Worm (Caenorhabditis elegans) whole organism, young adult: ENCODE data around the gene Y22D7AL.15.

Source experiments
- B0019.2 ChIP-seq: fragments of 200-800 bp; sonication (Bioruptor generic); conservative IDR thresholded peaks from 2 replicates; pipeline ENCODE4 v1.3.6; 2022; ENCODE audit warnings: missing genetic modification reagents, missing genetic modification characterization, missing compliant biosample characterization
- B0261.1 ChIP-seq: sonication (generic microtip); optimal IDR thresholded peaks from 2 replicates; lab custom pipeline; 2016; ENCODE audit warnings: mild to moderate bottlenecking, missing genetic modification characterization, moderate library complexity, missing compliant biosample characterization
- B0336.3 ChIP-seq: fragments of 200-800 bp; sonication (Bioruptor generic); IDR thresholded peaks from 2 replicates; pipeline ENCODE4 v1.3.6; 2022; ENCODE audit warnings: missing genetic modification characterization, missing compliant biosample characterization
- C06A6.2 ChIP-seq: fragments of 200-800 bp; sonication (Bioruptor generic); conservative IDR thresholded peaks from 2 replicates; pipeline ENCODE4 v1.3.6; 2022; ENCODE audit warnings: missing genetic modification characterization, missing compliant biosample characterization
- D2030.7 ChIP-seq: fragments of 200-800 bp; sonication (Bioruptor generic); IDR thresholded peaks from 2 replicates; pipeline ENCODE4 v1.3.6; 2022; ENCODE audit warnings: missing genetic modification reagents, missing genetic modification characterization, missing compliant biosample characterization
- F10E7.11 ChIP-seq: sonication (generic microtip); optimal IDR thresholded peaks from 2 replicates; lab custom pipeline; 2017; ENCODE audit warnings: mild to moderate bottlenecking, missing genetic modification characterization, moderate library complexity, missing compliant biosample characterization
- F57A8.1 ChIP-seq: fragments of 200-800 bp; sonication (Bioruptor generic); optimal IDR thresholded peaks from 2 replicates; lab custom pipeline; 2018; ENCODE audit warnings: mild to moderate bottlenecking, missing genetic modification characterization, moderate library complexity, missing compliant biosample characterization
- K11D2.4 ChIP-seq: fragments of 200-800 bp; sonication (Bioruptor generic); IDR thresholded peaks from 2 replicates; pipeline ENCODE4 v1.3.6; 2022; ENCODE audit warnings: missing genetic modification reagents, missing genetic modification characterization, missing compliant biosample characterization
- K12H6.12 ChIP-seq: fragments of 200-800 bp; sonication (Bioruptor generic); optimal IDR thresholded peaks from 2 replicates; lab custom pipeline; 2018; ENCODE audit warnings: mild to moderate bottlenecking, missing genetic modification characterization, missing compliant biosample characterization
- Y53F4B.3 ChIP-seq: fragments of 200-800 bp; sonication (Bioruptor generic); IDR thresholded peaks from 2 replicates; pipeline ENCODE4 v1.3.6; 2022; ENCODE audit warnings: missing genetic modification reagents, missing genetic modification characterization, missing compliant biosample characterization
- Y67H2A.10 ChIP-seq: fragments of 200-800 bp; sonication (Bioruptor generic); conservative IDR thresholded peaks from 2 replicates; pipeline ENCODE4 v1.3.6; 2022; ENCODE audit warnings: missing genetic modification reagents, missing genetic modification characterization, missing compliant biosample characterization
- Y79H2A.3 ChIP-seq: fragments of 200-800 bp; sonication (Bioruptor generic); conservative IDR thresholded peaks from 2 replicates; pipeline ENCODE4 v1.3.6; 2022; ENCODE audit warnings: missing genetic modification reagents, missing genetic modification characterization, missing compliant biosample characterization
- Y95B8A.8 ChIP-seq: fragments of 200-800 bp; sonication (Bioruptor generic); IDR thresholded peaks from 2 replicates; pipeline ENCODE4 v1.3.6; 2022; ENCODE audit warnings: missing genetic modification reagents, missing genetic modification characterization, missing compliant biosample characterization
- aptf-2 ChIP-seq: fragments of 200-800 bp; sonication (Bioruptor generic); conservative IDR thresholded peaks from 2 replicates; pipeline ENCODE4 v1.3.6; 2022; ENCODE audit warnings: missing genetic modification reagents, missing genetic modification characterization, missing compliant biosample characterization
- attf-5 ChIP-seq: fragments of 200-800 bp; sonication (Bioruptor generic); optimal IDR thresholded peaks from 2 replicates; lab custom pipeline; 2018; ENCODE audit warnings: mild to moderate bottlenecking, missing genetic modification characterization, missing compliant biosample characterization
- cebp-1 ChIP-seq, 2 experiments: fragments of 200-800 bp in 1 of 2; sonication (Bioruptor generic) in 1 of 2; sonication (generic microtip) in 1 of 2; IDR thresholded peaks in 1 of 2; optimal IDR thresholded peaks in 1 of 2; 2 replicates each; pipeline versions ENCODE4 v1.3.6 to Lab custom; 2017 to 2022; ENCODE audit warnings: missing compliant biosample characterization in 2 of 2, missing genetic modification characterization in 2 of 2, mild to moderate bottlenecking in 1 of 2, missing genetic modification reagents in 1 of 2, moderate library complexity in 1 of 2
- cebp-2 ChIP-seq: fragments of 200-800 bp; sonication (Bioruptor generic); IDR thresholded peaks from 2 replicates; pipeline ENCODE4 v1.3.6; 2022; ENCODE audit warnings: missing genetic modification characterization, missing compliant biosample characterization
- ceh-40 ChIP-seq: fragments of 200-800 bp; sonication (Bioruptor generic); IDR thresholded peaks from 2 replicates; pipeline ENCODE4 v1.3.6; 2022; ENCODE audit warnings: missing genetic modification characterization, missing compliant biosample characterization
- chd-7 ChIP-seq: sonication (generic microtip); optimal IDR thresholded peaks from 2 replicates; lab custom pipeline; 2016; ENCODE audit warnings: mild to moderate bottlenecking, missing genetic modification characterization, moderate library complexity, missing compliant biosample characterization
- dox-1 ChIP-seq: fragments of 200-800 bp; sonication (Bioruptor generic); IDR thresholded peaks from 2 replicates; pipeline ENCODE4 v1.3.6; 2022; ENCODE audit warnings: missing genetic modification reagents, missing genetic modification characterization, missing compliant biosample characterization
- dpff-1 ChIP-seq: sonication (generic microtip); optimal IDR thresholded peaks from 2 replicates; lab custom pipeline; 2017; ENCODE audit warnings: mild to moderate bottlenecking, missing genetic modification characterization, missing compliant biosample characterization
- egl-18 ChIP-seq: fragments of 200-800 bp; sonication (Bioruptor generic); IDR thresholded peaks from 2 replicates; pipeline ENCODE4 v1.3.6; 2022; ENCODE audit warnings: missing genetic modification reagents, missing genetic modification characterization, missing compliant biosample characterization
- egrh-3 ChIP-seq: fragments of 200-800 bp; sonication (Bioruptor generic); IDR thresholded peaks from 2 replicates; pipeline ENCODE4 v1.3.6; 2022; ENCODE audit warnings: missing genetic modification reagents, missing genetic modification characterization, missing compliant biosample characterization
- ekl-4 ChIP-seq: fragments of 200-800 bp; sonication (Bioruptor generic); IDR thresholded peaks from 2 replicates; pipeline ENCODE4 v1.3.6; 2022; ENCODE audit warnings: missing genetic modification reagents, missing genetic modification characterization, missing compliant biosample characterization
- ets-4 ChIP-seq: fragments of 200-800 bp; sonication (Bioruptor generic); optimal IDR thresholded peaks from 2 replicates; lab custom pipeline; 2018; ENCODE audit warnings: mild to moderate bottlenecking, missing genetic modification characterization, missing compliant biosample characterization
- hmg-1.2 ChIP-seq: fragments of 200-800 bp; sonication (Bioruptor generic); IDR thresholded peaks from 2 replicates; pipeline ENCODE4 v1.3.6; 2022; ENCODE audit warnings: missing genetic modification reagents, missing genetic modification characterization, missing compliant biosample characterization
- hsf-1 ChIP-seq: fragments of 200-800 bp; sonication (Bioruptor generic); IDR thresholded peaks from 2 replicates; pipeline ENCODE4 v1.3.6; 2022; ENCODE audit warnings: missing genetic modification reagents, missing genetic modification characterization, missing compliant biosample characterization
- let-607 ChIP-seq, 2 experiments: fragments of 200-800 bp in 1 of 2; sonication (Bioruptor generic) in 1 of 2; sonication (generic microtip) in 1 of 2; optimal IDR thresholded peaks; 2 replicates each; lab custom pipeline; 2016 to 2018; ENCODE audit warnings: mild to moderate bottlenecking in 2 of 2, missing compliant biosample characterization in 2 of 2, missing genetic modification characterization in 2 of 2, moderate library complexity in 2 of 2, missing genotype in 1 of 2
- lir-1 ChIP-seq: fragments of 200-800 bp; sonication (Bioruptor generic); conservative IDR thresholded peaks from 2 replicates; pipeline ENCODE4 v1.3.6; 2022; ENCODE audit warnings: missing genetic modification reagents, missing genetic modification characterization, missing compliant biosample characterization
- madf-10 ChIP-seq: sonication (generic microtip); optimal IDR thresholded peaks from 2 replicates; lab custom pipeline; 2016; ENCODE audit warnings: mild to moderate bottlenecking, missing genetic modification characterization, missing compliant biosample characterization
- mxl-1 ChIP-seq: sonication (generic microtip); optimal IDR thresholded peaks from 2 replicates; lab custom pipeline; 2016; ENCODE audit warnings: missing genetic modification characterization, missing compliant biosample characterization
- nfyb-1 ChIP-seq: fragments of 200-800 bp; sonication (Bioruptor generic); IDR thresholded peaks from 2 replicates; pipeline ENCODE4 v1.3.6; 2022; ENCODE audit warnings: missing genetic modification reagents, missing genetic modification characterization, missing compliant biosample characterization
- nhr-179 ChIP-seq: sonication (generic microtip); optimal IDR thresholded peaks from 2 replicates; lab custom pipeline; 2016; ENCODE audit warnings: mild to moderate bottlenecking, missing genetic modification characterization, missing compliant biosample characterization
- nhr-80 ChIP-seq: sonication (generic microtip); optimal IDR thresholded peaks from 2 replicates; lab custom pipeline; 2016; ENCODE audit warnings: missing genetic modification characterization, missing compliant biosample characterization
- pbrm-1 ChIP-seq: fragments of 200-800 bp; sonication (Bioruptor generic); IDR thresholded peaks from 2 replicates; pipeline ENCODE4 v1.3.6; 2022; ENCODE audit warnings: missing genetic modification reagents, missing genetic modification characterization, missing compliant biosample characterization
- snpc-3.4 ChIP-seq: sonication (generic microtip); optimal IDR thresholded peaks from 2 replicates; lab custom pipeline; 2017; ENCODE audit warnings: missing genetic modification characterization, mild to moderate bottlenecking, missing compliant biosample characterization, antibody characterized with exemption, moderate library complexity, missing genotype, missing genetic modification reagents
- snpc-4 ChIP-seq, 5 experiments: fragments of 150-350 bp in 1 of 5; sonication (generic microtip) in 4 of 5; optimal IDR thresholded peaks; 2 replicates each; lab custom pipeline; 2014 to 2018; ENCODE audit warnings: missing genetic modification characterization in 5 of 5, missing biosample characterization in 3 of 5, antibody characterized with exemption in 2 of 5, mild to moderate bottlenecking in 2 of 5, missing compliant biosample characterization in 2 of 5, missing genotype in 2 of 5, moderate library complexity in 2 of 5, missing genetic modification reagents in 1 of 5
- somi-1 ChIP-seq: fragments of 200-800 bp; sonication (Bioruptor generic); optimal IDR thresholded peaks from 2 replicates; lab custom pipeline; 2018; ENCODE audit warnings: mild to moderate bottlenecking, missing genetic modification characterization, missing compliant biosample characterization
- xnd-1 ChIP-seq: sonication (generic microtip); optimal IDR thresholded peaks from 2 replicates; lab custom pipeline; 2016; ENCODE audit warnings: missing genotype, missing genetic modification reagents, missing genetic modification characterization, missing compliant biosample characterization
- zfh-2 ChIP-seq: fragments of 200-800 bp; sonication (Bioruptor generic); conservative IDR thresholded peaks from 2 replicates; pipeline ENCODE4 v1.3.6; 2022; ENCODE audit warnings: missing genetic modification reagents, missing genetic modification characterization, missing compliant biosample characterization
- ztf-18 ChIP-seq: sonication (generic microtip); optimal IDR thresholded peaks from 2 replicates; lab custom pipeline; 2016; ENCODE audit warnings: missing genotype, mild to moderate bottlenecking, missing genetic modification characterization, missing compliant biosample characterization
- ztf-22 ChIP-seq: fragments of 200-800 bp; sonication (Bioruptor generic); optimal IDR thresholded peaks from 2 replicates; lab custom pipeline; 2018; ENCODE audit warnings: mild to moderate bottlenecking, missing genetic modification characterization, moderate library complexity, missing compliant biosample characterization
- ztf-6 ChIP-seq: fragments of 200-800 bp; sonication (Bioruptor generic); IDR thresholded peaks from 2 replicates; pipeline ENCODE4 v1.3.6; 2022; ENCODE audit warnings: missing genetic modification reagents, missing genetic modification characterization, missing compliant biosample characterization

Gene Y22D7AL.15

DNA sequence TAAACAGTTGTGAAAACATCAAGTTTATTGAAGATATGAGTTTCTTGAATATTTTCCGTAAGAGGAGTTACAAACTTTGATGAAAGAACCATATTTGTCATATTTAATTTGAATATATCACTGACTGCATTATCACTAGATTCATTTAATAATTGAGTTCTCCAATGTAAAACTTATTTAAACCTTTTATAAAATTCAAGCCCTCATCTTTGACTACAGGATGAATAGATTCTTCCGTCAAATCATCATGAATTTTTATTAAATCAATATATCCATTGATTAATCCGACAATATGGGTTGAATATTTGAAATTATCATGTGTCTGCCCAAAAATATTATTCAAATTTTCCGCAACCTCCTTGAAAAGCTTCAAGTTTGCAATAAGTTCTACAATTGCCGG lies 28.3 kb upstream of the Y22D7AL.15 start, which contains the start of gene Y22D7AR.7:
Gene Y22D7AR.7 (minus strand): TSS at position 101 of the 400 bp plus-strand sequence.
- TF ChIP-seq Y95B8A.8 (GFP tag; lab: Robert Waterston, UW) (no peak), Y53F4B.3 (GFP tag; lab: Robert Waterston, UW) (no peak), K11D2.4 (GFP tag; lab: Robert Waterston, UW) (no peak), B0261.1 (no peak), nhr-179 (tag; lab: Kevin White, UChicago) (no peak), xnd-1 (tag; lab: Kevin White, UChicago) (no peak), Y67H2A.10 (no peak), egl-18 (GFP tag; lab: Robert Waterston, UW) (no peak), B0336.3 (GFP tag; lab: Robert Waterston, UW) (no peak), nfyb-1 (GFP tag; lab: Robert Waterston, UW) (no peak), chd-7 (tag; lab: Kevin White, UChicago) (no peak), F57A8.1 (GFP tag; lab: Kevin White, UChicago) (no peak), snpc-3.4 (tag; lab: Kevin White, UChicago) (no peak), B0019.2 (no peak), K12H6.12 (tag; lab: Kevin White, UChicago) (no peak), cebp-1 (GFP tag; IDR thresholded peaks at IDR 0.05; lab: Robert Waterston, UW) (no peak), cebp-1 (tag; optimal IDR thresholded peaks at IDR 0.05; lab: Kevin White, UChicago) (no peak), mxl-1 (tag; lab: Kevin White, UChicago) (no peak), ztf-22 (GFP tag; lab: Kevin White, UChicago) (no peak)

DNA sequence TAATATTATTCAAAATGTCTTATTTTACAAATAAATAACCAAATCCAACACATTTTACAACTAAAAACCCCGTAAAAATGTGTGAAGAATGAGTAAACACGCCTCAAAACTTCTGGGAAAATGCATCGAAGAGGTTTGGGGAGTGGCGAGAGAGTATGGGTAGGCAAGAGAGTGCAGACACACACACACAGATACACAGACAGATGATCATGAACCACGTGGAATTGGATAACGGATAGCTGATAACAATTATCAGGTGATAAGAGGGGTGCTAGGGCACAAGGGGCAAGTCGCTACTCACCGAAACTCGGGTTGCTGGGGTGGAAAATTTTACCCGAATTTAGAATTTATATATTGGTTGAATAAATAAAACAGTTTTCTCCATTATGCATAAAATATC lies 22.6 kb upstream of the Y22D7AL.15 start:
- 0 out of 2 replicates have a peak, but pooled peaks have one; percentile 22 for TF ChIP-seq C06A6.2 (GFP tag; lab: Robert Waterston, UW)
- no peak for TF ChIP-seq ceh-40
- TF ChIP-seq somi-1 (GFP tag; lab: Kevin White, UChicago) = peak; percentile 27
- peak; percentile 80 for TF ChIP-seq hmg-1.2 (GFP tag; lab: Robert Waterston, UW)
- no peak for TF ChIP-seq ekl-4
- no peak for TF ChIP-seq D2030.7
- TF ChIP-seq, all 124 proteins: peak for 3

ce11 chrIII:1680996-1681395 lies 21.3 kb upstream of the Y22D7AL.15 start:
- TF ChIP-seq nfyb-1 (GFP tag; lab: Robert Waterston, UW) = peak; percentile 62; the same call in 1 of the 2 replicates
- no peak for TF ChIP-seq ztf-18
- no peak for TF ChIP-seq dpff-1 (tag; lab: Kevin White, UChicago)
- no peak for TF ChIP-seq egl-18 (GFP tag; lab: Robert Waterston, UW)
- TF ChIP-seq egrh-3 (GFP tag; lab: Robert Waterston, UW) = peak; percentile 66
- TF ChIP-seq cebp-1 (GFP tag; IDR thresholded peaks at IDR 0.05; lab: Robert Waterston, UW) = no peak
- TF ChIP-seq cebp-1 (tag; optimal IDR thresholded peaks at IDR 0.05; lab: Kevin White, UChicago) = peak; percentile 61
- peak; percentile 47 for TF ChIP-seq dox-1
- TF ChIP-seq zfh-2 (GFP tag; lab: Robert Waterston, UW) = no peak
- 0 out of 2 replicates have a peak, but pooled peaks have one; percentile 13 for TF ChIP-seq K11D2.4 (GFP tag; lab: Robert Waterston, UW)
- TF ChIP-seq nhr-80 = peak; percentile 77
- no peak for TF ChIP-seq snpc-4 (GFP tag; optimal IDR thresholded peaks at IDR 0.05; lab: Kevin White, UChicago)
- TF ChIP-seq snpc-4 (tag; optimal IDR thresholded peaks at IDR 0.05; lab: Kevin White, UChicago) = peak in 1 of 4 experiments; percentile 3
- peak; percentile 76 for TF ChIP-seq attf-5
- peak; percentile 10 for TF ChIP-seq madf-10 (tag; lab: Kevin White, UChicago)
- 0 out of 2 replicates have a peak, but pooled peaks have one; percentile 22 for TF ChIP-seq cebp-2 (GFP tag; lab: Robert Waterston, UW)
- 0 out of 2 replicates have a peak, but pooled peaks have one; percentile 18 for TF ChIP-seq C06A6.2 (GFP tag; lab: Robert Waterston, UW)
- TF ChIP-seq B0336.3 (GFP tag; lab: Robert Waterston, UW) = peak; percentile 37; the same call in 1 of the 2 replicates
- no peak for TF ChIP-seq hsf-1 (GFP tag; lab: Robert Waterston, UW)
- TF ChIP-seq F10E7.11 = no peak
- no peak for TF ChIP-seq ztf-6 (GFP tag; lab: Robert Waterston, UW)
- TF ChIP-seq pbrm-1 (GFP tag; lab: Robert Waterston, UW) = peak; percentile 55; the same call in 1 of the 2 replicates
- TF ChIP-seq Y79H2A.3 (GFP tag; lab: Robert Waterston, UW) = no peak
- peak; percentile 1 for TF ChIP-seq ets-4 (GFP tag; lab: Kevin White, UChicago)
- no peak for TF ChIP-seq aptf-2 (GFP tag; lab: Robert Waterston, UW)
- peak; percentile 33; the same call in 1 of the 2 replicates for TF ChIP-seq lir-1 (GFP tag; lab: Robert Waterston, UW)
- peak in 1 of 2 experiments; percentile 8 for TF ChIP-seq let-607 (tag; optimal IDR thresholded peaks at IDR 0.05; lab: Kevin White, UChicago)
